Fruit fly (Drosophila melanogaster) whole organism, prepupa: ENCODE results near the gene CG15734.
A peak's percentile ranks its signal among the peaks of the same experiment; 100 is the strongest.

Experiments
- CG10631 ChIP-seq: fragments of 200-800 bp; sonication (Bioruptor generic); optimal IDR thresholded peaks from 2 replicates; lab custom pipeline; 2016; ENCODE audit warnings: missing biosample characterization, missing genetic modification characterization
- CG10669 ChIP-seq: fragments of 200-800 bp; sonication (Bioruptor generic); optimal IDR thresholded peaks from 3 replicates; lab custom pipeline; 2018; ENCODE audit warnings: missing biosample characterization, mild to moderate bottlenecking, missing genetic modification characterization, moderate library complexity
- CG11294 ChIP-seq: fragments of 200-800 bp; sonication (Bioruptor generic); IDR thresholded peaks from 2 replicates; pipeline ENCODE4 v1.3.6; 2022; ENCODE audit warnings: missing biosample characterization, missing genetic modification characterization
- CG11762 ChIP-seq: fragments of 200-800 bp; sonication (Bioruptor generic); optimal IDR thresholded peaks from 3 replicates; lab custom pipeline; 2016; ENCODE audit warnings: missing biosample characterization, missing genetic modification characterization; ENCODE audit not compliant: insufficient read depth
- CG15336 ChIP-seq: fragments of 200-800 bp; sonication (Bioruptor generic); IDR thresholded peaks from 2 replicates; pipeline ENCODE4 v1.3.6; 2022; ENCODE audit warnings: missing biosample characterization, missing genetic modification characterization
- CG1621 ChIP-seq: fragments of 200-800 bp; sonication (Bioruptor generic); optimal IDR thresholded peaks from 3 replicates; lab custom pipeline; 2018; ENCODE audit warnings: missing biosample characterization, mild to moderate bottlenecking, missing genetic modification characterization
- CG16779 ChIP-seq: fragments of 200-800 bp; sonication (Bioruptor generic); optimal IDR thresholded peaks from 3 replicates; lab custom pipeline; 2017; ENCODE audit warnings: missing biosample characterization, mild to moderate bottlenecking, missing genetic modification characterization
- CG3032 ChIP-seq: fragments of 200-800 bp; optimal IDR thresholded peaks from 2 replicates; lab custom pipeline; 2019; ENCODE audit warnings: missing biosample characterization, mild to moderate bottlenecking, missing genetic modification characterization, moderate library complexity
- CG31627 ChIP-seq: fragments of 200-800 bp; sonication (Bioruptor generic); optimal IDR thresholded peaks from 3 replicates; lab custom pipeline; 2016; ENCODE audit warnings: missing biosample characterization, missing genetic modification characterization
- CG32006 ChIP-seq: fragments of 200-800 bp; sonication (Bioruptor generic); optimal IDR thresholded peaks from 3 replicates; lab custom pipeline; 2017; ENCODE audit warnings: missing biosample characterization, mild to moderate bottlenecking, missing genetic modification characterization
- CG6163 ChIP-seq: fragments of 200-800 bp; sonication (Bioruptor generic); IDR thresholded peaks from 3 replicates; pipeline ENCODE4 v1.3.6; 2022; ENCODE audit warnings: missing biosample characterization, missing genetic modification characterization
- CG6276 ChIP-seq: fragments of 200-800 bp; sonication (Bioruptor generic); optimal IDR thresholded peaks from 2 replicates; lab custom pipeline; 2017; ENCODE audit warnings: missing biosample characterization, mild to moderate bottlenecking, missing genetic modification characterization
- CG6792 ChIP-seq: fragments of 200-800 bp; sonication (Bioruptor generic); optimal IDR thresholded peaks from 3 replicates; lab custom pipeline; 2016; ENCODE audit warnings: missing biosample characterization, missing genetic modification characterization
- CG7368 ChIP-seq: fragments of 200-800 bp; sonication (Bioruptor generic); optimal IDR thresholded peaks from 3 replicates; lab custom pipeline; 2016; ENCODE audit warnings: missing biosample characterization, missing genetic modification characterization
- Eip75B ChIP-seq: fragments of 200-800 bp; sonication (Bioruptor generic); optimal IDR thresholded peaks from 3 replicates; lab custom pipeline; 2016; ENCODE audit warnings: missing biosample characterization, missing genetic modification characterization
- Eip78C ChIP-seq: fragments of 200-800 bp; sonication (Bioruptor generic); peaks from one replicate; lab custom pipeline; 2016; ENCODE audit warnings: missing biosample characterization, missing genetic modification characterization
- Ets21C ChIP-seq: fragments of 200-800 bp; sonication (Bioruptor generic); optimal IDR thresholded peaks from 3 replicates; lab custom pipeline; 2016; ENCODE audit warnings: missing biosample characterization, missing genetic modification characterization
- Ets96B ChIP-seq: fragments of 200-800 bp; optimal IDR thresholded peaks from 2 replicates; lab custom pipeline; 2019; ENCODE audit warnings: missing biosample characterization, mild to moderate bottlenecking, missing genetic modification characterization, moderate library complexity
- Gug ChIP-seq: fragments of 200-800 bp; sonication (Bioruptor generic); IDR thresholded peaks from 2 replicates; pipeline ENCODE4 v1.3.6; 2022; ENCODE audit warnings: missing biosample characterization, missing genetic modification characterization
- Hr39 ChIP-seq: fragments of 200-800 bp; sonication (Bioruptor generic); optimal IDR thresholded peaks from 2 replicates; lab custom pipeline; 2016; ENCODE audit warnings: missing biosample characterization, missing genetic modification characterization
- Met ChIP-seq: fragments of 200-800 bp; sonication (Bioruptor generic); optimal IDR thresholded peaks from 3 replicates; lab custom pipeline; 2016; ENCODE audit warnings: missing biosample characterization, missing genetic modification characterization
- Sox102F ChIP-seq: fragments of 200-800 bp; sonication (Bioruptor generic); optimal IDR thresholded peaks from 2 replicates; lab custom pipeline; 2016; ENCODE audit warnings: missing biosample characterization, mild to moderate bottlenecking, missing genetic modification characterization
- Sox14 ChIP-seq: fragments of 200-800 bp; sonication (Bioruptor generic); optimal IDR thresholded peaks from 3 replicates; lab custom pipeline; 2016; ENCODE audit warnings: missing biosample characterization, missing genetic modification characterization
- acj6 ChIP-seq: fragments of 200-800 bp; sonication (Bioruptor generic); optimal IDR thresholded peaks from 3 replicates; lab custom pipeline; 2016; ENCODE audit warnings: missing biosample characterization, missing genetic modification characterization
- cyc ChIP-seq: fragments of 200-800 bp; sonication (Bioruptor generic); optimal IDR thresholded peaks from 3 replicates; lab custom pipeline; 2016; ENCODE audit warnings: missing biosample characterization, missing genetic modification characterization
- dac ChIP-seq: fragments of 200-800 bp; sonication (Bioruptor generic); optimal IDR thresholded peaks from 2 replicates; lab custom pipeline; 2017; ENCODE audit warnings: missing biosample characterization, mild to moderate bottlenecking, missing genetic modification characterization
- dsx ChIP-seq: fragments of 200-800 bp; optimal IDR thresholded peaks from 3 replicates; lab custom pipeline; 2019; ENCODE audit warnings: missing biosample characterization, mild to moderate bottlenecking, missing genetic modification characterization, moderate library complexity; ENCODE audit not compliant: poor library complexity, severe bottlenecking
- eg ChIP-seq: fragments of 200-800 bp; sonication (Bioruptor generic); IDR thresholded peaks from 3 replicates; pipeline ENCODE4 v1.3.6; 2022; ENCODE audit warnings: missing biosample characterization, missing genetic modification characterization
- esn ChIP-seq: fragments of 200-800 bp; sonication (Bioruptor generic); optimal IDR thresholded peaks from 2 replicates; lab custom pipeline; 2016; ENCODE audit warnings: missing biosample characterization, mild to moderate bottlenecking, missing genetic modification characterization, moderate library complexity
- fd59A ChIP-seq: fragments of 200-800 bp; sonication (Bioruptor generic); optimal IDR thresholded peaks from 2 replicates; lab custom pipeline; 2017; ENCODE audit warnings: missing biosample characterization, mild to moderate bottlenecking, missing genetic modification characterization, missing genetic modification reagents
- fd85E ChIP-seq: fragments of 200-800 bp; sonication (Bioruptor generic); optimal IDR thresholded peaks from 3 replicates; lab custom pipeline; 2016; ENCODE audit warnings: missing biosample characterization, missing genetic modification characterization
- fkh ChIP-seq: fragments of 200-800 bp; sonication (Bioruptor generic); optimal IDR thresholded peaks from 3 replicates; lab custom pipeline; 2017; ENCODE audit warnings: missing biosample characterization, mild to moderate bottlenecking, missing genetic modification characterization, moderate library complexity
- pdm3 ChIP-seq: fragments of 200-800 bp; sonication (Bioruptor generic); optimal IDR thresholded peaks from 3 replicates; lab custom pipeline; 2016; ENCODE audit warnings: missing biosample characterization, missing genetic modification characterization
- spab ChIP-seq: fragments of 200-800 bp; sonication (Bioruptor generic); optimal IDR thresholded peaks from 2 replicates; lab custom pipeline; 2017; ENCODE audit warnings: missing biosample characterization, mild to moderate bottlenecking, missing genetic modification characterization, missing genetic modification reagents
- ss ChIP-seq, 2 experiments: fragments of 200-800 bp; sonication (Bioruptor generic); optimal IDR thresholded peaks; 2 replicates in 1 of 2; 3 replicates in 1 of 2; lab custom pipeline; 2017 to 2018; ENCODE audit warnings: mild to moderate bottlenecking in 2 of 2, missing biosample characterization in 2 of 2, missing genetic modification characterization in 2 of 2, moderate library complexity in 1 of 2
- svp ChIP-seq: fragments of 200-800 bp; sonication (Bioruptor generic); peaks from one replicate; lab custom pipeline; 2016; ENCODE audit warnings: missing biosample characterization, missing genetic modification characterization
- topi ChIP-seq: fragments of 200-800 bp; sonication (Bioruptor generic); optimal IDR thresholded peaks from 3 replicates; lab custom pipeline; 2016; ENCODE audit warnings: missing biosample characterization, missing genetic modification characterization
- vri ChIP-seq: fragments of 200-800 bp; sonication (Bioruptor generic); optimal IDR thresholded peaks from 3 replicates; lab custom pipeline; 2016; ENCODE audit warnings: missing biosample characterization, mild to moderate bottlenecking, missing genetic modification characterization

The CG15734 gene

DNA sequence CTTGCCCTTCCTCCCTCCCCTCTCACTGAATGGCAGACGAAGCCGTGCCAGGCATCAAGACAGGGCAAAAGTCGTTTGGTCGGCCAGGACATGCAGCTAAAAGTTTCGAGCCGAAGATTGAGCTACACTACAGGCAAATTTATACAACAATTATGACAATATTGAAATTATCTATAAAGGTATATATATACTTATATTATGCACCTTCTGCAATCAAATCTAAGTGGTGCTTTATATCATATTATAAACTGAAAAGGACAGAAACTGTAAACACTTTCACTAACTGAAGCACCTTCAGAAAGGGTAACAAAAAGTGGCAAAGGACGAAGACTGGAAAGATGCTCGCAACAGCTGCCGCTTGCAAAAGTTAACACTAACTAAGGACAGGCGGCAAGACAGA is 10.6 kb downstream of the CG15734 start (continued):
- no peak for TF ChIP-seq CG6163
- no peak for TF ChIP-seq vri (GFP tag; lab: Kevin White, UChicago)
- TF ChIP-seq fd85E = no peak
- TF ChIP-seq Sox102F (GFP tag; lab: Kevin White, UChicago) = no peak
- no peak for TF ChIP-seq dsx (GFP tag; lab: Kevin White, UChicago)
- no peak for TF ChIP-seq CG1621 (tag; lab: Kevin White, UChicago)
- TF ChIP-seq CG32006 (GFP tag; lab: Kevin White, UChicago) = peak; percentile 30
- peak; percentile 48 for TF ChIP-seq Ets96B
- TF ChIP-seq fkh = no peak
- TF ChIP-seq CG11762 (GFP tag; lab: Kevin White, UChicago) = no peak
- TF ChIP-seq eg = no peak
- TF ChIP-seq pdm3 = no peak
- no peak for TF ChIP-seq Gug (GFP tag; lab: Robert Waterston, UW)
- TF ChIP-seq Hr39 = no peak
- no peak for TF ChIP-seq CG6276 (GFP tag; lab: Kevin White, UChicago)
- TF ChIP-seq CG16779 (tag; lab: Kevin White, UChicago) = no peak
- TF ChIP-seq Sox14 = no peak
- TF ChIP-seq CG7368 (GFP tag; lab: Kevin White, UChicago) = no peak
- TF ChIP-seq CG15336 (GFP tag; lab: Robert Waterston, UW) = no peak
- TF ChIP-seq, all 60 proteins: peak for 11

DNA sequence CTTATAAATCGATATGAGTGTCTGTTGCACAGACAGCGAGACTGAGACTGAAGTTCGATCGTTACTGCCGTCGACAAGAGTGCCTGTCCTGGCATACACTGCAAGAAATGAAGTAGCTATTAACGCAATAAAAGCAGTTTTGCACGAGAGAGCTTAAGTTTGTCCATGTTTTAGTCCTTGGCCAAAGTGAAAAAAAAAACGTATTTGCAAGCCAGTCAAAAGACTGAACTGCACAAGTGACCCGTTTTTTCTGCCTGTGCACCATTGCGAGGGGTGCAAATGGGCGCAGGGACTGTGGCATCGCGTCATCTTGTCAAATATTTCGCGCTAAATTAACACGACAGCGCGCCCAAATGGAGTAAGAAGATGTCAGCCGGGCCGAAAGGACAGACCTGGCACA is 11.3 kb downstream of the CG15734 start:
- TF ChIP-seq fd59A = no peak
- TF ChIP-seq Hr39 = peak; percentile 21
- TF ChIP-seq spab (GFP tag; lab: Kevin White, UChicago) = peak; percentile 10
- peak; percentile 30 for TF ChIP-seq CG10669 (GFP tag; lab: Kevin White, UChicago)
- peak; percentile 46; the same call in 1 of the 3 replicates for TF ChIP-seq eg
- TF ChIP-seq Ets96B = no peak
- no peak for TF ChIP-seq CG11294 (GFP tag; lab: Robert Waterston, UW)
- TF ChIP-seq pdm3 = peak; percentile 32
- no peak for TF ChIP-seq Eip75B (GFP tag; lab: Kevin White, UChicago)
- peak; percentile 12 for TF ChIP-seq topi (GFP tag; lab: Kevin White, UChicago)
- peak; percentile 13 for TF ChIP-seq CG1621 (tag; lab: Kevin White, UChicago)
- peak; percentile 26 for TF ChIP-seq esn (GFP tag; lab: Kevin White, UChicago)
- peak; percentile 48 for TF ChIP-seq Eip78C (GFP tag; lab: Kevin White, UChicago)
- peak; percentile 36 for TF ChIP-seq CG31627 (GFP tag; lab: Kevin White, UChicago)
- peak; percentile 5 for TF ChIP-seq acj6 (GFP tag; lab: Kevin White, UChicago)
- peak in 1 of 2 experiments; percentile 10 for TF ChIP-seq ss (GFP tag; optimal IDR thresholded peaks at IDR 0.05; lab: Kevin White, UChicago)
- TF ChIP-seq CG6792 (GFP tag; lab: Kevin White, UChicago) = no peak
- peak; percentile 21 for TF ChIP-seq CG10631 (GFP tag; lab: Kevin White, UChicago)
- TF ChIP-seq svp (GFP tag; lab: Kevin White, UChicago) = peak; percentile 58
- peak; percentile 3 for TF ChIP-seq Met (GFP tag; lab: Kevin White, UChicago)
- peak; percentile 22 for TF ChIP-seq cyc (GFP tag; lab: Kevin White, UChicago)

- TF ChIP-seq Ets21C (GFP tag; lab: Kevin White, UChicago) (no peak), Eip78C (GFP tag; lab: Kevin White, UChicago) (peak; percentile 39), svp (GFP tag; lab: Kevin White, UChicago) (peak; percentile 32), Met (GFP tag; lab: Kevin White, UChicago) (no peak), Ets96B (peak; percentile 4), CG3032 (tag; lab: Kevin White, UChicago) (no peak), eg (no peak), CG32006 (GFP tag; lab: Kevin White, UChicago) (no peak), CG6792 (GFP tag; lab: Kevin White, UChicago) (no peak), CG10669 (GFP tag; lab: Kevin White, UChicago) (peak; percentile 10), dac (no peak), ss (GFP tag; optimal IDR thresholded peaks at IDR 0.05; lab: Kevin White, UChicago) (no peak), CG11762 (GFP tag; lab: Kevin White, UChicago) (no peak)
- TF ChIP-seq, all 60 proteins: peak for 4
Observed at dm6 chrX:12073637-12074036, 13.2 kb downstream of the CG15734 start.
